Fruit fly (Drosophila melanogaster) whole organism, prepupa: ENCODE results near the gene cass.

Source experiments
- Blimp-1 ChIP-seq: fragments of 200-800 bp; sonication (Bioruptor generic); optimal IDR thresholded peaks from 3 replicates; lab custom pipeline; 2017; ENCODE audit warnings: missing biosample characterization, missing genetic modification characterization, mild to moderate bottlenecking, moderate library complexity, missing genetic modification reagents
- CG10669 ChIP-seq: fragments of 200-800 bp; sonication (Bioruptor generic); optimal IDR thresholded peaks from 3 replicates; lab custom pipeline; 2018; ENCODE audit warnings: missing biosample characterization, mild to moderate bottlenecking, missing genetic modification characterization, moderate library complexity
- CG11762 ChIP-seq: fragments of 200-800 bp; sonication (Bioruptor generic); optimal IDR thresholded peaks from 3 replicates; lab custom pipeline; 2016; ENCODE audit warnings: missing biosample characterization, missing genetic modification characterization; ENCODE audit not compliant: insufficient read depth
- CG11902 ChIP-seq: fragments of 200-800 bp; sonication (Bioruptor generic); optimal IDR thresholded peaks from 3 replicates; lab custom pipeline; 2016; ENCODE audit warnings: missing biosample characterization, missing genetic modification characterization
- CG15336 ChIP-seq: fragments of 200-800 bp; sonication (Bioruptor generic); IDR thresholded peaks from 2 replicates; pipeline ENCODE4 v1.3.6; 2022; ENCODE audit warnings: missing biosample characterization, missing genetic modification characterization
- CG1621 ChIP-seq: fragments of 200-800 bp; sonication (Bioruptor generic); optimal IDR thresholded peaks from 3 replicates; lab custom pipeline; 2018; ENCODE audit warnings: missing biosample characterization, mild to moderate bottlenecking, missing genetic modification characterization
- CG16779 ChIP-seq: fragments of 200-800 bp; sonication (Bioruptor generic); optimal IDR thresholded peaks from 3 replicates; lab custom pipeline; 2017; ENCODE audit warnings: missing biosample characterization, mild to moderate bottlenecking, missing genetic modification characterization
- CG3032 ChIP-seq: fragments of 200-800 bp; optimal IDR thresholded peaks from 2 replicates; lab custom pipeline; 2019; ENCODE audit warnings: missing biosample characterization, mild to moderate bottlenecking, missing genetic modification characterization, moderate library complexity
- CG32006 ChIP-seq: fragments of 200-800 bp; sonication (Bioruptor generic); optimal IDR thresholded peaks from 3 replicates; lab custom pipeline; 2017; ENCODE audit warnings: missing biosample characterization, mild to moderate bottlenecking, missing genetic modification characterization
- CG34406 ChIP-seq: fragments of 200-800 bp; sonication (Bioruptor generic); optimal IDR thresholded peaks from 3 replicates; lab custom pipeline; 2016; ENCODE audit warnings: missing biosample characterization, missing genetic modification characterization
- CG3919 ChIP-seq: fragments of 200-800 bp; sonication (Bioruptor generic); optimal IDR thresholded peaks from 3 replicates; lab custom pipeline; 2016; ENCODE audit warnings: missing biosample characterization, missing genetic modification characterization
- CG4318 ChIP-seq: fragments of 200-800 bp; sonication (Bioruptor generic); optimal IDR thresholded peaks from 3 replicates; lab custom pipeline; 2017; ENCODE audit warnings: missing biosample characterization, mild to moderate bottlenecking, missing genetic modification characterization
- CG6276 ChIP-seq: fragments of 200-800 bp; sonication (Bioruptor generic); optimal IDR thresholded peaks from 2 replicates; lab custom pipeline; 2017; ENCODE audit warnings: missing biosample characterization, mild to moderate bottlenecking, missing genetic modification characterization
- CG6792 ChIP-seq: fragments of 200-800 bp; sonication (Bioruptor generic); optimal IDR thresholded peaks from 3 replicates; lab custom pipeline; 2016; ENCODE audit warnings: missing biosample characterization, missing genetic modification characterization
- CG6808 ChIP-seq: fragments of 200-800 bp; sonication (Bioruptor generic); optimal IDR thresholded peaks from 3 replicates; lab custom pipeline; 2017; ENCODE audit warnings: missing biosample characterization, missing genetic modification characterization, mild to moderate bottlenecking, moderate library complexity, missing genetic modification reagents
- CG6854 ChIP-seq: fragments of 200-800 bp; sonication (Bioruptor generic); optimal IDR thresholded peaks from 2 replicates; lab custom pipeline; 2017; ENCODE audit warnings: missing biosample characterization, mild to moderate bottlenecking, missing genetic modification characterization
- CG7368 ChIP-seq: fragments of 200-800 bp; sonication (Bioruptor generic); optimal IDR thresholded peaks from 3 replicates; lab custom pipeline; 2016; ENCODE audit warnings: missing biosample characterization, missing genetic modification characterization
- CG8119 ChIP-seq: fragments of 200-800 bp; sonication (Bioruptor generic); IDR thresholded peaks from 3 replicates; pipeline ENCODE4 v1.3.6; 2022; ENCODE audit warnings: missing biosample characterization, missing genetic modification characterization
- CG8319 ChIP-seq: fragments of 200-800 bp; sonication (Bioruptor generic); optimal IDR thresholded peaks from 3 replicates; lab custom pipeline; 2016; ENCODE audit warnings: missing biosample characterization, missing genetic modification characterization
- CG9139 ChIP-seq: fragments of 200-800 bp; sonication (Bioruptor generic); optimal IDR thresholded peaks from 3 replicates; lab custom pipeline; 2017; ENCODE audit warnings: missing biosample characterization, mild to moderate bottlenecking, missing genetic modification characterization
- Eip78C ChIP-seq: fragments of 200-800 bp; sonication (Bioruptor generic); peaks from one replicate; lab custom pipeline; 2016; ENCODE audit warnings: missing biosample characterization, missing genetic modification characterization
- Ets21C ChIP-seq: fragments of 200-800 bp; sonication (Bioruptor generic); optimal IDR thresholded peaks from 3 replicates; lab custom pipeline; 2016; ENCODE audit warnings: missing biosample characterization, missing genetic modification characterization
- Ets96B ChIP-seq: fragments of 200-800 bp; optimal IDR thresholded peaks from 2 replicates; lab custom pipeline; 2019; ENCODE audit warnings: missing biosample characterization, mild to moderate bottlenecking, missing genetic modification characterization, moderate library complexity
- Hr38 ChIP-seq: sonication (Bioruptor generic); optimal IDR thresholded peaks from 2 replicates; lab custom pipeline; 2016; ENCODE audit warnings: missing biosample characterization, missing genetic modification characterization
- Hr39 ChIP-seq: fragments of 200-800 bp; sonication (Bioruptor generic); optimal IDR thresholded peaks from 2 replicates; lab custom pipeline; 2016; ENCODE audit warnings: missing biosample characterization, missing genetic modification characterization
- Hr4 ChIP-seq: fragments of 200-800 bp; sonication (Bioruptor generic); optimal IDR thresholded peaks from 3 replicates; lab custom pipeline; 2016; ENCODE audit warnings: missing biosample characterization, missing genetic modification characterization
- Lpt ChIP-seq: fragments of 200-800 bp; sonication (Bioruptor generic); optimal IDR thresholded peaks from 3 replicates; lab custom pipeline; 2016; ENCODE audit warnings: missing biosample characterization, missing genetic modification characterization
- Met ChIP-seq: fragments of 200-800 bp; sonication (Bioruptor generic); optimal IDR thresholded peaks from 3 replicates; lab custom pipeline; 2016; ENCODE audit warnings: missing biosample characterization, missing genetic modification characterization
- OdsH ChIP-seq: fragments of 200-800 bp; sonication (Bioruptor generic); optimal IDR thresholded peaks from 3 replicates; lab custom pipeline; 2016; ENCODE audit warnings: missing biosample characterization, missing genetic modification characterization
- Sox14 ChIP-seq: fragments of 200-800 bp; sonication (Bioruptor generic); optimal IDR thresholded peaks from 3 replicates; lab custom pipeline; 2016; ENCODE audit warnings: missing biosample characterization, missing genetic modification characterization
- Sox15 ChIP-seq: fragments of 200-800 bp; sonication (Bioruptor generic); optimal IDR thresholded peaks from 3 replicates; lab custom pipeline; 2016; ENCODE audit warnings: missing biosample characterization, missing genetic modification characterization
- acj6 ChIP-seq: fragments of 200-800 bp; sonication (Bioruptor generic); optimal IDR thresholded peaks from 3 replicates; lab custom pipeline; 2016; ENCODE audit warnings: missing biosample characterization, missing genetic modification characterization
- cyc ChIP-seq: fragments of 200-800 bp; sonication (Bioruptor generic); optimal IDR thresholded peaks from 3 replicates; lab custom pipeline; 2016; ENCODE audit warnings: missing biosample characterization, missing genetic modification characterization
- eg ChIP-seq: fragments of 200-800 bp; sonication (Bioruptor generic); IDR thresholded peaks from 3 replicates; pipeline ENCODE4 v1.3.6; 2022; ENCODE audit warnings: missing biosample characterization, missing genetic modification characterization
- esn ChIP-seq: fragments of 200-800 bp; sonication (Bioruptor generic); optimal IDR thresholded peaks from 2 replicates; lab custom pipeline; 2016; ENCODE audit warnings: missing biosample characterization, mild to moderate bottlenecking, missing genetic modification characterization, moderate library complexity
- fd59A ChIP-seq: fragments of 200-800 bp; sonication (Bioruptor generic); optimal IDR thresholded peaks from 2 replicates; lab custom pipeline; 2017; ENCODE audit warnings: missing biosample characterization, mild to moderate bottlenecking, missing genetic modification characterization, missing genetic modification reagents
- fd85E ChIP-seq: fragments of 200-800 bp; sonication (Bioruptor generic); optimal IDR thresholded peaks from 3 replicates; lab custom pipeline; 2016; ENCODE audit warnings: missing biosample characterization, missing genetic modification characterization
- lz ChIP-seq: fragments of 200-800 bp; sonication (Bioruptor generic); optimal IDR thresholded peaks from 3 replicates; lab custom pipeline; 2016; ENCODE audit warnings: missing biosample characterization, missing genetic modification characterization
- net ChIP-seq: fragments of 200-800 bp; sonication (Bioruptor generic); optimal IDR thresholded peaks from 3 replicates; lab custom pipeline; 2016; ENCODE audit warnings: missing biosample characterization, missing genetic modification characterization
- pdm3 ChIP-seq: fragments of 200-800 bp; sonication (Bioruptor generic); optimal IDR thresholded peaks from 3 replicates; lab custom pipeline; 2016; ENCODE audit warnings: missing biosample characterization, missing genetic modification characterization
- salr ChIP-seq, 2 experiments: fragments of 200-800 bp; sonication (Bioruptor generic); optimal IDR thresholded peaks; 3 replicates each; lab custom pipeline; 2016 to 2018; ENCODE audit warnings: missing biosample characterization in 2 of 2, missing genetic modification characterization in 2 of 2, mild to moderate bottlenecking in 1 of 2
- spab ChIP-seq: fragments of 200-800 bp; sonication (Bioruptor generic); optimal IDR thresholded peaks from 2 replicates; lab custom pipeline; 2017; ENCODE audit warnings: missing biosample characterization, mild to moderate bottlenecking, missing genetic modification characterization, missing genetic modification reagents
- ss ChIP-seq, 2 experiments: fragments of 200-800 bp; sonication (Bioruptor generic); optimal IDR thresholded peaks; 2 replicates in 1 of 2; 3 replicates in 1 of 2; lab custom pipeline; 2017 to 2018; ENCODE audit warnings: mild to moderate bottlenecking in 2 of 2, missing biosample characterization in 2 of 2, missing genetic modification characterization in 2 of 2, moderate library complexity in 1 of 2
- svp ChIP-seq: fragments of 200-800 bp; sonication (Bioruptor generic); peaks from one replicate; lab custom pipeline; 2016; ENCODE audit warnings: missing biosample characterization, missing genetic modification characterization
- topi ChIP-seq: fragments of 200-800 bp; sonication (Bioruptor generic); optimal IDR thresholded peaks from 3 replicates; lab custom pipeline; 2016; ENCODE audit warnings: missing biosample characterization, missing genetic modification characterization
- vri ChIP-seq: fragments of 200-800 bp; sonication (Bioruptor generic); optimal IDR thresholded peaks from 3 replicates; lab custom pipeline; 2016; ENCODE audit warnings: missing biosample characterization, mild to moderate bottlenecking, missing genetic modification characterization

Gene cass

DNA sequence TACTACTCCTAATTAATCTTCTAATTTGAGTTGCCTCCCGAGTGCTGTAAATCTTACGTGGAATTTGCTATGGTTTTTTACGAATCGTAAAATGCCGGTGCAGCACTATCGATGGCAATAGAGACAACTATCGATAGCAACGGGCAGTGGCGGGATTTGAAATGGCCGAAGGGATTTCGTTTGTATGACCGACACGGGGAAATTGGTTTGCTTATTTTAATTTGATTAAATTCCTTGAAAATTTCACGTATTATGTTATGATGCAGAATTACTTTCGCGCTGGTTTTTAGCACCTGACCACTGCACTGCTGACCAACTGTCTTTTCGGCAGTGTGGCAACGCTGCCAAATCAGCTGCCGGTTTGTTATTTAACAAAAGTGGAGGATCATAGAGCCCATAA is 6.5 kb upstream of the cass start, which contains the start of the genes GCS2beta and CG5131 (continued):
- TF ChIP-seq CG1621 (tag; lab: Kevin White, UChicago) = peak; percentile 86
- TF ChIP-seq CG6854 (GFP tag; lab: Kevin White, UChicago) = peak; percentile 53
- TF ChIP-seq CG10669 (GFP tag; lab: Kevin White, UChicago) = peak; percentile 81
- TF ChIP-seq CG34406 (GFP tag; lab: Kevin White, UChicago) = peak; percentile 82
- TF ChIP-seq salr (GFP tag; optimal IDR thresholded peaks at IDR 0.05; lab: Kevin White, UChicago) = peak; percentile 85 to 86
- TF ChIP-seq spab (GFP tag; lab: Kevin White, UChicago) = peak; percentile 61
- no peak for TF ChIP-seq CG9139 (GFP tag; lab: Kevin White, UChicago)
- peak; percentile 58 for TF ChIP-seq CG6808 (GFP tag; lab: Kevin White, UChicago)
- TF ChIP-seq Eip78C = peak; percentile 96
- peak; percentile 52 for TF ChIP-seq CG16779 (tag; lab: Kevin White, UChicago)
- TF ChIP-seq Met (GFP tag; lab: Kevin White, UChicago) = peak; percentile 89
- peak; percentile 92 for TF ChIP-seq net (GFP tag; lab: Kevin White, UChicago)
- peak; percentile 86 for TF ChIP-seq CG11762 (GFP tag; lab: Kevin White, UChicago)
- peak; percentile 93 for TF ChIP-seq esn (GFP tag; lab: Kevin White, UChicago)
- TF ChIP-seq ss (GFP tag; optimal IDR thresholded peaks at IDR 0.05; lab: Kevin White, UChicago) = no peak

DNA sequence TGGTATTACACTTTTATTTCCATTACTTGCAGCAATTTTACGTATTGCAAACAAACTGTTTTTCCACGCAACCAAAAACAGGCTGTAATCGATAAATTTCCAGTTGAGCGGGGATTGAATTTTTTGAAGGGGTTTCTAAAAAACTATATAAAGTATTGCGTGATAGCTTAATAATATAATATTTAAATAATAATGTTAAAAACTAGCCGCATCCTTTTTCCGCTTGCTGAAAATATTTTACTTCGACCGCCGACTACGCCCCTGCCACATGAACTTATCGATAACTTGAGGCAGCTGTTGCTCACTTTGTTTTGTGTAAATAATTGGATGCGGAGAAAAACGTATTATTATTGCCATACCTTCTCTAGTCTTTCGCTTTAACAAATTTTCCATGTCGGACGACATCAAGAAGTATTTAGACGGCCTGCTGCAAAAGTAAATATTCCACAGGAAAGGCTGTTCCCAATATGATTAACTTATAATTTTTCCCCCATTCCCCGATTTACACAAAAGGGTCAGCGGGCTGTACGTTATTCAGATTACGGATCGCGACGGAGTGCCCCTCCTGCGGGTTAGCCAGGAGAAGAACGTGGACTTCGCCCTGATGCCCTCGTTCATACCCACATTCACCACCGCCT is 3.4 kb upstream of the cass start, which contains the start of the genes fws and Lamtor3:
fws (minus strand) TSS at position 87 of the 638 bp plus-strand sequence.
Lamtor3 (plus strand) TSS at position 289 of the 638 bp plus-strand sequence.
- peak; percentile 98 for TF ChIP-seq net (GFP tag; lab: Kevin White, UChicago)
- TF ChIP-seq Hr38 (GFP tag; lab: Kevin White, UChicago) = peak; percentile 37
- TF ChIP-seq fd59A (GFP tag; lab: Kevin White, UChicago) = peak; percentile 96
- TF ChIP-seq CG6808 (GFP tag; lab: Kevin White, UChicago) = peak; percentile 92
- TF ChIP-seq CG32006 (GFP tag; lab: Kevin White, UChicago) = peak; percentile 100
- peak; percentile 98 for TF ChIP-seq CG11762 (GFP tag; lab: Kevin White, UChicago)
- peak; percentile 97 for TF ChIP-seq svp (GFP tag; lab: Kevin White, UChicago)
- peak; percentile 100 for TF ChIP-seq eg
- TF ChIP-seq Ets96B = peak; percentile 99
- TF ChIP-seq Blimp-1 (GFP tag; lab: Kevin White, UChicago) = peak; percentile 94
- peak; percentile 96 for TF ChIP-seq cyc (GFP tag; lab: Kevin White, UChicago)
- peak; percentile 95 for TF ChIP-seq vri
- TF ChIP-seq esn (GFP tag; lab: Kevin White, UChicago) = peak; percentile 99
- TF ChIP-seq CG8319 (GFP tag; lab: Kevin White, UChicago) = peak; percentile 98
- TF ChIP-seq ss (GFP tag; optimal IDR thresholded peaks at IDR 0.05; lab: Kevin White, UChicago) = peak; percentile 87 to 93
- TF ChIP-seq Eip78C = peak; percentile 99
- TF ChIP-seq spab (GFP tag; lab: Kevin White, UChicago) = peak; percentile 97
- peak; percentile 99 for TF ChIP-seq CG3032 (tag; lab: Kevin White, UChicago)
- TF ChIP-seq OdsH = peak; percentile 99
- peak; percentile 97 for TF ChIP-seq CG1621 (tag; lab: Kevin White, UChicago)
- TF ChIP-seq Sox14 = peak; percentile 98
- peak; percentile 98 for TF ChIP-seq CG11902
- peak; percentile 98 for TF ChIP-seq topi
- peak; percentile 98 for TF ChIP-seq lz (GFP tag; lab: Kevin White, UChicago)
- peak; percentile 99 for TF ChIP-seq CG4318 (GFP tag; lab: Kevin White, UChicago)
- TF ChIP-seq fd85E (GFP tag; lab: Kevin White, UChicago) = peak; percentile 93
- TF ChIP-seq CG10669 (GFP tag; lab: Kevin White, UChicago) = peak; percentile 99
- peak; percentile 94 for TF ChIP-seq CG9139 (GFP tag; lab: Kevin White, UChicago)
- TF ChIP-seq CG15336 (GFP tag; lab: Robert Waterston, UW) = peak; percentile 99
- TF ChIP-seq Hr4 = peak; percentile 98
- TF ChIP-seq CG3919 (GFP tag; lab: Kevin White, UChicago) = peak; percentile 99
- peak; percentile 99 for TF ChIP-seq Lpt (GFP tag; lab: Kevin White, UChicago)
- TF ChIP-seq Ets21C (GFP tag; lab: Kevin White, UChicago) = peak; percentile 92
- TF ChIP-seq Hr39 (GFP tag; lab: Kevin White, UChicago) = peak; percentile 96
- peak; percentile 99 for TF ChIP-seq acj6 (GFP tag; lab: Kevin White, UChicago)
- TF ChIP-seq CG6276 (GFP tag; lab: Kevin White, UChicago) = peak; percentile 99
- peak; percentile 98 for TF ChIP-seq CG7368 (GFP tag; lab: Kevin White, UChicago)
- peak; percentile 98 for TF ChIP-seq CG6792 (GFP tag; lab: Kevin White, UChicago)
- peak; percentile 99 for TF ChIP-seq Sox15 (GFP tag; lab: Kevin White, UChicago)
- TF ChIP-seq CG8119 (GFP tag; lab: Robert Waterston, UW) = peak; percentile 99
- peak; percentile 97 for TF ChIP-seq pdm3 (GFP tag; lab: Kevin White, UChicago)
